Fruit fly (Drosophila melanogaster) whole organism, prepupa: ENCODE measurements around the gene CG14453.

ENCODE experiments used
- Blimp-1 ChIP-seq: fragments of 200-800 bp; sonication (Bioruptor generic); optimal IDR thresholded peaks from 3 replicates; lab custom pipeline; 2017; ENCODE audit warnings: missing biosample characterization, missing genetic modification characterization, mild to moderate bottlenecking, moderate library complexity, missing genetic modification reagents
- CG6854 ChIP-seq: fragments of 200-800 bp; sonication (Bioruptor generic); optimal IDR thresholded peaks from 2 replicates; lab custom pipeline; 2017; ENCODE audit warnings: missing biosample characterization, mild to moderate bottlenecking, missing genetic modification characterization
- Gug ChIP-seq: fragments of 200-800 bp; sonication (Bioruptor generic); IDR thresholded peaks from 2 replicates; pipeline ENCODE4 v1.3.6; 2022; ENCODE audit warnings: missing biosample characterization, missing genetic modification characterization
- Hr39 ChIP-seq: fragments of 200-800 bp; sonication (Bioruptor generic); optimal IDR thresholded peaks from 2 replicates; lab custom pipeline; 2016; ENCODE audit warnings: missing biosample characterization, missing genetic modification characterization
- Lpt ChIP-seq: fragments of 200-800 bp; sonication (Bioruptor generic); optimal IDR thresholded peaks from 3 replicates; lab custom pipeline; 2016; ENCODE audit warnings: missing biosample characterization, missing genetic modification characterization
- fd59A ChIP-seq: fragments of 200-800 bp; sonication (Bioruptor generic); optimal IDR thresholded peaks from 2 replicates; lab custom pipeline; 2017; ENCODE audit warnings: missing biosample characterization, mild to moderate bottlenecking, missing genetic modification characterization, missing genetic modification reagents
- fkh ChIP-seq: fragments of 200-800 bp; sonication (Bioruptor generic); optimal IDR thresholded peaks from 3 replicates; lab custom pipeline; 2017; ENCODE audit warnings: missing biosample characterization, mild to moderate bottlenecking, missing genetic modification characterization, moderate library complexity
- svp ChIP-seq: fragments of 200-800 bp; sonication (Bioruptor generic); peaks from one replicate; lab custom pipeline; 2016; ENCODE audit warnings: missing biosample characterization, missing genetic modification characterization

DNA sequence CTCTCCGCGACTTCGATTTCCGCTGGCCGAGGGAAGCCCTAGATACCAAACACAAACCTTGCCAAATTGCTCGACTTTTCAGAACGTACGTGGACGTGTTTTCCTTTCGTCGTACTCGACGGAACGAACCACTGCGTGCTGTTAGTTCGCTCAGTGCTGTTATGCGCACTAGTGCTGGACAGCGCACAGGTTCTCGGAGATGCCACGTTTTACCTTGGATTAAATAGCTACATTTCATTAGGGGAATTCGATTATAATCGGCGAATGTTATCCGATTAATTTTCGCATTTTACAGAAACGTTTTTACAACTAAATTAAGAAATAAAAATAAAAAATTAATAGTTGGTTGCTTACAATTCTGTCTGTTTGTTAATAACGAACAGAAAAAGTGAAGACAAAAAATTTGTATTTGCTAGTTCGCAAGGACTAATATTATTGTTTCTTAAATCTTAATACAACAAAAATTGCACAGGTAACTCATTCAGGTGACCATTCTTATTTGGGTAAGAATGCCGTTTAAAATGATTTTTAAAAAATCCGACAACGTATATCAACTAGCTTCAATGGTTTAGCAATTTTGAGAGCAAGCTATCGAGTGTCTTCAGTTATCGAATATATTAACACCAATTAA is 23.4 kb downstream of the CG14453 start, which contains the start of the genes ArfGAP3 and CG32452:
- peak; percentile 38 for TF ChIP-seq Lpt
- peak; percentile 71 for TF ChIP-seq Hr39 (GFP tag; lab: Kevin White, UChicago)
- TF ChIP-seq Blimp-1 (GFP tag; lab: Kevin White, UChicago), result no peak
- no peak for TF ChIP-seq svp (GFP tag; lab: Kevin White, UChicago)
- TF ChIP-seq CG6854, result no peak
- TF ChIP-seq fkh (GFP tag; lab: Kevin White, UChicago), result no peak
- peak; percentile 6 for TF ChIP-seq fd59A (GFP tag; lab: Kevin White, UChicago)
- TF ChIP-seq Gug, result peak; percentile 63
